Fruit fly (Drosophila melanogaster) S2 (cell line): ENCODE results near the gene Gcn5.

ENCODE experiments used
- CG8478 ChIP-seq: fragments of >200 bp; optimal IDR thresholded peaks from 2 replicates; lab custom pipeline; 2018
- CTCF ChIP-seq, 2 experiments: fragments of >200 bp; optimal IDR thresholded peaks; 2 replicates each; lab custom pipeline; 2018

DNA sequence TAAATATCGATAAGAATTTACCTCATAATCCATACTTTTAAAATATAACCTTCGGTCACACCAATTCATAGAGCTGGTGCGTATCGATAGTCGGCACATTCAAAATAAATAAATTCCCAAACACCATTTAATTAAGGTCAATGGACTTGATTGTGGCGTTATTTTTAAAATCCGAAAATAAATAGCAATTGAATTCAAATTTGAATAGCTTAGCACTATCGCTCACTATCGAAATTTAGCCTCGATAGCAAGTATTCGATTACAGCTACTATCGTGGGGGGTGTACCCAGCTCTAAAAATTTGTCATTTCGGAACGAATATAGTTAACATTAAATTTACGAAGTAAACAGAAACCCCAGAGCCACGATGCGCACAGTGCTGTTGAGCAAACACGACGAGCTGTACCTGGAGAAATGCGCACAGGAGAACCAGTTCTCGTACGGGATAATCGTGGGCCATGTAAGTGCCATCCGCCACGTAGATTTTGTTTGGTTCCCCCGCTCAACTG, 52.3 kb downstream of the Gcn5 start, which contains the start of gene CG10616:
- TF ChIP-seq CTCF (optimal IDR thresholded peaks at IDR 0.05; lab: Kevin White, UChicago) (peak in 1 of 2 experiments; percentile 9), CG8478 (lab: Kevin White, UChicago) (no peak)
